In the genomic region with DNA sequence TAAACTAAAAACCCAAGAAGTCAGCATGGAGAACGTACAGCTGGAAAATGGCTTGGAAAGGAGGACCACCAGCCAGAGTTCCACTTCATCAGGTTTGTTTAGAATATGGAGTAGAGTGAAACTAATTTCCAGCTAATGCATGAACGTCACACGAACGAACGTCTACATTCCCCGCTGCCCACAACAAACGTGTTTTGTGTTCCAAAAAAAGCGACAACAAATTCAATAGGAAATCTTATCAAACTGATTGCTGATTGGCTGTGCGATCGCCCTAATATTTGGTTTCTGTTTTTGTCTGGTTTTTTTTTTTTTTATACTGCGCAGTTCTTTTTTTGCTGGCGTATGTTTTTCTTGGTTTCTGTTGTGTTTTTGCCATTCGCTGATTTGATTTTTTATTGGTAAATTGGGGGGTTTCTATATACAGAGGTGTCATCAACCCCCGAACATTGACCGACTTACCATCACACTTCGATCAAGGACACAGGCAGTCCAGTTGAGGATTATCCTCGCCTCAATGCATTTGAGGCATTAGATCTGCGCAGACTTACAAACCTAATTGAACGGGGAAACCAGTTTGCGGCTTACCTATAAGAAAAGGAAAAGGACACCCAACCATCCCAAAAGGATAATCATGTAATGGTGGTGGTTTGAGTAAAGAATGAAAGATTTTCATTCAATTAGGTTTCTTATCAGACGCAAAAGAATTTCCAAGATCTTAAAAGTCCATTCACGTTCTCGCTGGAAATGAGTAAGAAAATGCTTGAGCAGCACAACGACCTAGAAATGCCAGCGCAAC, we compare ENCODE assay signal across 1 fruit fly cellular context.
TF ChIP-seq lines count a peak whose summit lies in the region.

No protein-coding gene starts in this region.

TF ChIP-seq in whole organism, embryonic, 481 proteins besides CTCF, POLR2A, EP300 and RAD21 (continued from another document):
- peak; percentile 91 for TF ChIP-seq Nf-YB (GFP tag; optimal IDR thresholded peaks at IDR 0.05; lab: Kevin White, UChicago)
